Fruit fly (Drosophila melanogaster) Kc167 (cell line): Measurements from ENCODE around the gene CG11983.

Source experiments
- Myc ChIP-seq: fragments of >200 bp; optimal IDR thresholded peaks from 2 replicates; lab custom pipeline; 2017; ENCODE audit warnings: missing external identifiers
- Sin3A ChIP-seq: fragments of >200 bp; optimal IDR thresholded peaks from 2 replicates; lab custom pipeline; 2018; ENCODE audit warnings: missing external identifiers
- h ChIP-seq: fragments of >200 bp; optimal IDR thresholded peaks from 3 replicates; lab custom pipeline; 2018; ENCODE audit warnings: missing external identifiers
- psq ChIP-seq: fragments of >200 bp; optimal IDR thresholded peaks from 2 replicates; lab custom pipeline; 2017; ENCODE audit warnings: missing external identifiers
- ttk ChIP-seq: sonication (Bioruptor generic); optimal IDR thresholded peaks from 2 replicates; lab custom pipeline; 2017; ENCODE audit warnings: missing external identifiers

- no peak for TF ChIP-seq Myc
- no peak for TF ChIP-seq h (lab: Kevin White, UChicago)
- no peak for TF ChIP-seq psq (lab: Kevin White, UChicago)
- no peak for TF ChIP-seq Sin3A (lab: Kevin White, UChicago)
- no peak for TF ChIP-seq ttk (lab: Kevin White, UChicago)
Measured at dm6 chr3R:8984602-8985074, 23.5 kb upstream of the CG11983 start, which contains the start of gene CG11970.
